Worm (Caenorhabditis elegans): ENCODE data around the gene fubl-3.

The fubl-3 gene

DNA sequence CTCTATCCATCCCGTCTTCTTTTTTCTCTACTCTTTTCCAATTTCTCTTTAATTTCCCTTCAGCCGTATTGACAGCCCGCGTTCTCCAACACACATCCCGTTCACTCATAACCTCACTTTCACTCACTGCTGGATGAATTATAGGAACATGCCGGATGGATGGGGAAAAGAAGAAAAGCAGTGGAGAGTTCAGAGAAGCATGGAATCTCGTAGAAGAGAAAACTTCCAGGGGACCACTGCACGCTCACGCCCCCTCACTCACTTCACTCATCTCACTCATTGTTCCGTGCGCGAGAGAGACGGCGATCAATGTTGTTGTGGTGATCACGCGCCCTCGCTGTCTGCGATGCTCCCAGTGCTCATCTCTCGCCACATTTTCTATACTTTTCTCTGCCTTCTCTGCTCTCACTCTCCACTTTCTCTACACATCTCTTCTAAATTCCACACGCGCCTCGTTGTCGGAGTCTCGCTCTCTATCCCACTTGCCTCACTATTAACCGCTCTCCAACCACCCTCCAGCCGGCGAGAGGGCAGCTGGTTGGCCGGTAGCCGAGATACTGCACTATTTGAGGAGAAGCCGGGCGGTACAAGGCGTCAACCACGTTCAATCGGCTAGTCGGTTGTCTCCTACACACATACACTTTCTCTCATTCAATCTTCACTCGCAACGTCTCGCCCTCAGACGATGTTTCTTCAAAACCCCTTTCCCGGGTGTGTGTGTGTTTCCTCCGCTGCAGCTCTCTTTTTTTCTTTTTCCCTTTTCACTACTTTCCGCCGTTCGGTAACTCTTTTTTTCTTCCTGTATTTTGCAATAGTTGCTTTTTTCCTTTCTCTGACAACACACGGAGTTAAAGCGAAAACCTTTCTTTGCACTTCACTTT, 45.7 kb downstream of the fubl-3 start (continued):
- TF ChIP-seq somi-1 (GFP tag; optimal IDR thresholded peaks at IDR 0.05) (peak; percentile 86), F23B12.7 (tag; optimal IDR thresholded peaks at IDR 0.05; ENCODE audit: insufficient read depth) (peak; percentile 37), repo-1 (tag; optimal IDR thresholded peaks at IDR 0.05) (peak; percentile 85), lin-35 (GFP tag; optimal IDR thresholded peaks at IDR 0.05) (peak in 1 of 3 experiments; percentile 18), snpc-1.3 (tag; optimal IDR thresholded peaks at IDR 0.05; ENCODE audit: insufficient read depth) (no peak), nfya-1 (tag; optimal IDR thresholded peaks at IDR 0.05; ENCODE audit: borderline replicate concordance, insufficient read depth) (no peak), egl-18 (GFP tag; IDR thresholded peaks at IDR 0.05) (peak; percentile 56; the same call in 1 of the 2 replicates), madf-6 (GFP tag; IDR thresholded peaks at IDR 0.05) (no peak), F49E8.2 (tag; optimal IDR thresholded peaks at IDR 0.05; ENCODE audit: insufficient read depth) (no peak), cebp-1 (GFP tag; IDR thresholded peaks at IDR 0.05) (no peak), cebp-1 (tag; optimal IDR thresholded peaks at IDR 0.05) (peak; percentile 83), ceh-58 (GFP tag; IDR thresholded peaks at IDR 0.05) (no peak), ztf-25 (GFP tag; IDR thresholded peaks at IDR 0.05) (no peak), mxl-1 (tag; optimal IDR thresholded peaks at IDR 0.05) (peak; percentile 15), snpc-4 (GFP tag; optimal IDR thresholded peaks at IDR 0.05) (peak; percentile 24), snpc-4 (tag; optimal IDR thresholded peaks at IDR 0.05) (peak in 3 of 4 experiments; percentile 23 to 49 (median 49)), let-607 (tag; optimal IDR thresholded peaks at IDR 0.05) (peak; percentile 21 to 52), B0261.1 (tag; optimal IDR thresholded peaks at IDR 0.05) (peak; percentile 6), K11D2.4 (GFP tag; IDR thresholded peaks at IDR 0.05) (peak; percentile 91), ekl-4 (GFP tag; IDR thresholded peaks at IDR 0.05) (peak; percentile 77), Y53F4B.3 (GFP tag; IDR thresholded peaks at IDR 0.05) (no peak), bed-2 (GFP tag; IDR thresholded peaks at IDR 0.05) (peak; percentile 27; the same call in 1 of the 2 replicates), F57C9.4 (tag; optimal IDR thresholded peaks at IDR 0.05) (no peak), akir-1 (GFP tag; optimal IDR thresholded peaks at IDR 0.05) (no peak), nhr-80 (tag; optimal IDR thresholded peaks at IDR 0.05) (peak; percentile 76), Y67H2A.10 (GFP tag; conservative IDR thresholded peaks at IDR 0.05) (no peak; the same call in 1 of the 2 replicates), snpc-1.1 (tag; optimal IDR thresholded peaks at IDR 0.05; ENCODE audit: insufficient read depth) (no peak), ceh-79 (tag; optimal IDR thresholded peaks at IDR 0.05) (no peak), lin-40 (tag; optimal IDR thresholded peaks at IDR 0.05) (peak; percentile 93), madf-3 (GFP tag; IDR thresholded peaks at IDR 0.05) (no peak), F57A8.1 (GFP tag; optimal IDR thresholded peaks at IDR 0.05) (no peak), B0019.2 (GFP tag; conservative IDR thresholded peaks at IDR 0.05) (no peak), F52B5.7 (tag; optimal IDR thresholded peaks at IDR 0.05) (peak; percentile 56), sea-2 (GFP tag; IDR thresholded peaks at IDR 0.05) (no peak), lir-1 (GFP tag; conservative IDR thresholded peaks at IDR 0.05) (no peak), dox-1 (GFP tag; IDR thresholded peaks at IDR 0.05) (peak; percentile 84), aptf-3 (GFP tag; IDR thresholded peaks at IDR 0.05) (no peak), T26A5.8 (tag; optimal IDR thresholded peaks at IDR 0.05) (no peak), ztf-18 (tag; optimal IDR thresholded peaks at IDR 0.05) (peak; percentile 35), Y53G8AR.9 (GFP tag; conservative IDR thresholded peaks at IDR 0.05) (0 out of 2 replicates have a peak, but pooled peaks have one; percentile 51), nhr-27 (tag; optimal IDR thresholded peaks at IDR 0.05) (peak; percentile 34), xnd-1 (tag; optimal IDR thresholded peaks at IDR 0.05) (no peak), ets-4 (GFP tag; optimal IDR thresholded peaks at IDR 0.05) (peak; percentile 78), efl-1 (GFP tag; optimal IDR thresholded peaks at IDR 0.05) (no peak), C17E4.6 (GFP tag; IDR thresholded peaks at IDR 0.05) (no peak), athp-1 (tag; optimal IDR thresholded peaks at IDR 0.05) (peak; percentile 67)

Data from whole organism, young adult.